Fruit fly (Drosophila melanogaster): Measurements from ENCODE around the gene CG13654.

CG13654 gene

DNA sequence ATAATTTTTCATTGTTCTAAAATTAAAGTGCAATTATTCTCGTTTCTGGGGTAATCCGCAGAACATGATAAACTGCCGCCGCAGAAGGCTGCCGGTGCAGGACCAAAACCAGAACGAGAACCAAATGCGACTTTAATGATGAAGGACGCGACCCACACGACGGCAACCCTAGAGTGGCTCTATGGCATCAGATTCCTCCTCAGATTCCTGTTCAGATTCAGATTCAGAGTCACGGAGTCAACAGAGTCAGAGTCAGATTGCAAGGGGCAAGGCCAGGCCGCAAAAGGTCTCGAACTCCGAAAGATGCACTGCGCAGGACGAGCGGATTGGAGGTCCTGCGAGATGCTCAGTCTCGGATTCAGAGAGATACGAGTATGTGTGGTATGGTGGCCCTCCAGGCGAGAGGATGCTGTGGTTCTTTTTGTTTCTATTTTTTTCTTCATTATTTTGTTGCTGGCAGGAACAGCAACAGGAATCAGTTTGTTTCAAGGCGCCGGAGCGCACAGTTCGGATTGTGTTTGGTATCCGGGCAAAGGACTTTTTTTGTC lies at the start of gene CG13654:
CG13654 (plus strand) TSS at position 498 of the 548 bp plus-strand sequence.
- TF ChIP-seq CG8478 (optimal IDR thresholded peaks at IDR 0.05): no peak
- no peak for TF ChIP-seq CTCF (optimal IDR thresholded peaks at IDR 0.05)

dm6 chr3R:25152342-25152741 lies 47.3 kb upstream of the CG13654 start:
- TF ChIP-seq CTCF (optimal IDR thresholded peaks at IDR 0.05) (no peak), CG8478 (optimal IDR thresholded peaks at IDR 0.05) (no peak)

dm6 chr3R:25161520-25161919 lies 38.1 kb upstream of the CG13654 start:
- TF ChIP-seq CTCF (optimal IDR thresholded peaks at IDR 0.05): no peak
- no peak for TF ChIP-seq CG8478 (optimal IDR thresholded peaks at IDR 0.05)

DNA sequence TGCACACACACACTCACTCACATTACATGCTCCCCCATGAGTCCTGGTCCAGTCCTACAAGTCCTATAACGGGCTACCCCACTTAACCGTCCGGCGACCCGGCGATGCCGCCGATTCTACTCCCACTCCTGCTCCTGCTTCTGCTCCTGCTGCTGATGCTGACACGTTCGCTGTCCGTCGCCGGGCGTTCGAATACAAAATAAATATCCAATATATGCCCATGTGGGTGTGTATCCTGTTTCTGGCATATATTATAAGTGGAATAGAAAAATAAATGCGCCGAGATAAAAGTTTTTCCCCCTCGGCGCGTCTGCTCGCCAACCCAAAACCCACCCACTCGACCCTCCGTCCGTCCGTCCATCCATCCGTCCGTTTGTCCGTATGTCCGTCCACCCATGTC lies 32.8 kb upstream of the CG13654 start:
- TF ChIP-seq CG8478 (optimal IDR thresholded peaks at IDR 0.05) (no peak), CTCF (optimal IDR thresholded peaks at IDR 0.05) (no peak)

dm6 chr3R:25167407-25168191 lies 32.0 kb upstream of the CG13654 start:
- TF ChIP-seq CTCF (optimal IDR thresholded peaks at IDR 0.05) (no peak), CG8478 (optimal IDR thresholded peaks at IDR 0.05) (no peak)

- TF ChIP-seq CTCF (optimal IDR thresholded peaks at IDR 0.05) (no peak), CG8478 (optimal IDR thresholded peaks at IDR 0.05) (no peak)
These were observed 31.2 kb upstream of the CG13654 start for dm6 chr3R:25168259-25168972.

dm6 chr3R:25172353-25172752 lies 27.3 kb upstream of the CG13654 start:
- TF ChIP-seq CG8478 (optimal IDR thresholded peaks at IDR 0.05): no peak
- no peak for TF ChIP-seq CTCF (optimal IDR thresholded peaks at IDR 0.05)

DNA sequence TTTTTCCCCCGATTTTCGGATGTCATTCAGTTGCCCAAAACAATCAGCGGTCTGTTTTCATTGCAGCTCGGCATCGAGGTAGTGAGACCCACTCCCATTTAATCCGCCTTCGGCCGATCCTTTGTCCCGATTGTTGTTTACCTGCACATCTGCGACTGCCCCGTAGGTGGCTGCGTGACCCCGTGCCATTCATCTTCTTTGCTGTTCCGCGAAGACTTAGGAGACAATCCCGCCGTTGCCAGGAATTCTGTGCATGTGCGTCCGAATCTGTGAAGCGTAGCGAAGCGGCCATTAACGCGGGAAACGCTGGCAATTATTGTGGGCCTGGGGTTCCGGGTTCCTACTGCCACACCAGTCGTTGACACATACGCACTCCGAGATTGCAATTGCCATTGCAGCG lies 26.6 kb upstream of the CG13654 start:
- TF ChIP-seq CTCF (optimal IDR thresholded peaks at IDR 0.05): no peak
- TF ChIP-seq CG8478 (optimal IDR thresholded peaks at IDR 0.05): no peak

- no peak for TF ChIP-seq CTCF (optimal IDR thresholded peaks at IDR 0.05)
- TF ChIP-seq CG8478 (optimal IDR thresholded peaks at IDR 0.05): no peak
These were observed 25.4 kb upstream of the CG13654 start for dm6 chr3R:25174244-25174643.

- TF ChIP-seq CTCF (optimal IDR thresholded peaks at IDR 0.05) (no peak), CG8478 (optimal IDR thresholded peaks at IDR 0.05) (no peak)
These were observed 23.1 kb upstream of the CG13654 start for dm6 chr3R:25176517-25176916.

dm6 chr3R:25177429-25177828 lies 22.2 kb upstream of the CG13654 start:
- TF ChIP-seq CTCF (optimal IDR thresholded peaks at IDR 0.05) (no peak), CG8478 (optimal IDR thresholded peaks at IDR 0.05) (no peak)

- TF ChIP-seq CTCF (optimal IDR thresholded peaks at IDR 0.05): no peak
- TF ChIP-seq CG8478 (optimal IDR thresholded peaks at IDR 0.05): no peak
These were observed 21.1 kb upstream of the CG13654 start for dm6 chr3R:25178521-25178920.

DNA sequence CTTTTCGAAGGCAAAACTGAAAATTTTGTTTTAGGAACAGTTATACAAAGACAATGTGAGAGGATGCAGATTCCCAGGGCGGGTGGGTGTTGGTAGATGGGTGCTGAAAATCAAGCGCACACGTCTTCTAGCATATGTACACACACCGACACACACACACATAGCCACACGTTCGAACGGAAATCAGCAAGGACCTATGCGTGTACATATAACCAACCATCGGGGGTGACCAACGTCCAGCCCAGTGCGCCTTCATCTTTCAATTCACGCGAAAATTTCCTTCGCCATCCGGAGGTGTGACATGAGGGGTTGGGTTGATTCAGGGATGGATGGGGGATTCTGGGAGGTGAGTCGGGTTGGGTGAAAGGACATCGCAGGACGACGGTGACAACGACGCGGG lies 18.2 kb upstream of the CG13654 start:
- TF ChIP-seq CG8478 (optimal IDR thresholded peaks at IDR 0.05) (no peak), CTCF (optimal IDR thresholded peaks at IDR 0.05) (no peak)

DNA sequence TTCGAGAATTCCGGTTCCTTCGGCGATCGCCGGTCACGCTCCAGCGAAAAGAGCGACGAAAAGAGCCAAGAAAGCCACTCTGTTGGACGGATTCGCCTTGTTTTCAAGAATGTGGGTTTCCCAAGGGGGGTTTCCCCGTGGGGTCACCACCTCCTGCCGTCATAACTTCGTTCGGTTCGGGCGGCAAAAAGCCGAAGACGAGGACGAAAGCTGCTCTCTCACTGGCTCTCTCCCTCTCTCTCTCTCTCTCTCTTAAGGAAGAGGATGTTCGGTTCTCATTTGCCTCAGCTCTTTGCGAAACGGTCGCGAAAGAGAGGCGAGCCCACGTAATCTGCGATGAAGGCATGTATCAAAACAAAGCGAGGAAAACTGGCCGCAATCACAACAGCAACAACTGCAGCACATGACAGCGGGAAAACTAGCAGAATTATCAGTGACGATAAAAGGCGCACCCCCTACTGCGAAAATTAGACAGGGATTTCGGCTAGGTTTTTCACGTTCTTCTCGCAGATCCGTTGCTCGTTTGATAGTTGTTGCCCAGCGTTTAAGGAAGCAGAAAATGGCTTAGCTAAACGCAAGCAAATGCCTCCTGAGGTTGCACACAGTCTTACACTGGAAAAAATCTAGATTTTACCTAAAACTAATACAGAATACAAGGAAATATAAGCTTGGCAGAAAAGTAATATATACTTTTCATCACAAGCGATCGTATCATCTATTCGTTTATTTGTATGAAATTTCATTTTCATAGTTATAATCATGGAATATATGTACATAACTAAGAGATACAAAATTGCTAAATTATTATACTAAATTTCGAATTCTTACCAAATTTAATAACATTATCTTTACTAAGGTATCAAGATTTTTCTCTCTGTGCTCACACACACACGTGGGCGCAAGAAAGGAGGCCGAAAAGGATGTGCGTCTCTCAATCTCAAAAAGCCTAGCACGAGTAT lies 15.9 kb upstream of the CG13654 start, which contains the start of gene dan:
dan (plus strand) TSS at position 900 of the 959 bp plus-strand sequence.
- TF ChIP-seq CTCF (optimal IDR thresholded peaks at IDR 0.05) (no peak), CG8478 (optimal IDR thresholded peaks at IDR 0.05) (no peak)

DNA sequence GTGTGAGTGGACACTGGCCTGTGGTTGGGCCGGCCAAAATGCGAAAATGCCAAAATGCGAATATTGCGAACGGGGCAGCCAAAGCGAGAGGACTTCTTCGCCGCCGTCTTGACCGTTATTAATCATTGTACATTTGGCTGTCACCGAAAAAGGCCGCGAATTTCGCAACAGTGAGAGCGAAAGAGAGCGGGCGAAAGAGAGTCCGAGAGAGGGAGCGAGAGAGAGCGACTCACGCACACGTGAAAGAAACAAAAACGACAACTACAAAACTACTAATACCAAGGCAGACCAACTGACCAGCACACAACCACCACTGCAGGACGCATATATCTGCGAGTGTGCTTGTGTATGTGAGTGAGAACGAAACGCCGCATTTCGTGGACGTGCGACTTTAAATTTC lies 15.1 kb upstream of the CG13654 start:
- TF ChIP-seq CG8478 (optimal IDR thresholded peaks at IDR 0.05) (no peak), CTCF (optimal IDR thresholded peaks at IDR 0.05) (no peak)

Measured in S2 (cell line).